Fruit fly (Drosophila melanogaster) whole organism: Measurements from ENCODE around the gene dop.

ENCODE experiments used
- CG8478 ChIP-seq: fragments of >200 bp; optimal IDR thresholded peaks from 2 replicates; lab custom pipeline; 2018; ENCODE audit warnings: inconsistent platforms
- Dll ChIP-seq: fragments of >200 bp; optimal IDR thresholded peaks from 2 replicates; lab custom pipeline; 2017
- EcR ChIP-seq, 2 experiments: fragments of >200 bp; optimal IDR thresholded peaks; 2 replicates each; lab custom pipeline; 2017; ENCODE audit warnings: missing biosample characterization in 2 of 2, missing genetic modification characterization in 2 of 2, missing genetic modification reagents in 2 of 2
- pan ChIP-seq: fragments of >200 bp; optimal IDR thresholded peaks from 2 replicates; lab custom pipeline; 2017
- psq ChIP-seq: fragments of >200 bp; optimal IDR thresholded peaks from 2 replicates; lab custom pipeline; 2017
- usp ChIP-seq: fragments of >200 bp; optimal IDR thresholded peaks from 2 replicates; lab custom pipeline; 2017; ENCODE audit warnings: missing biosample characterization, missing genetic modification characterization, mixed read lengths

Gene dop

dm6 chr3L:15589746-15590145, 23.9 kb downstream of the dop start:
- TF ChIP-seq EcR (GFP tag; optimal IDR thresholded peaks at IDR 0.05; lab: Kevin White, UChicago), result no peak
- no peak for TF ChIP-seq Dll (lab: Kevin White, UChicago)
- no peak for TF ChIP-seq psq (lab: Kevin White, UChicago)
- no peak for TF ChIP-seq pan (lab: Kevin White, UChicago)
- no peak for TF ChIP-seq CG8478 (lab: Kevin White, UChicago)
- TF ChIP-seq usp (GFP tag; lab: Kevin White, UChicago), result no peak

dm6 chr3L:15590803-15591597, 25.2 kb downstream of the dop start:
- TF ChIP-seq EcR (GFP tag; optimal IDR thresholded peaks at IDR 0.05; lab: Kevin White, UChicago) (no peak), CG8478 (lab: Kevin White, UChicago) (no peak), pan (lab: Kevin White, UChicago) (no peak), Dll (lab: Kevin White, UChicago) (no peak), usp (GFP tag; lab: Kevin White, UChicago) (no peak), psq (lab: Kevin White, UChicago) (no peak)

dm6 chr3L:15592536-15593260, 26.9 kb downstream of the dop start:
- TF ChIP-seq pan (lab: Kevin White, UChicago) (no peak), Dll (lab: Kevin White, UChicago) (no peak), CG8478 (lab: Kevin White, UChicago) (no peak), EcR (GFP tag; optimal IDR thresholded peaks at IDR 0.05; lab: Kevin White, UChicago) (no peak), usp (GFP tag; lab: Kevin White, UChicago) (no peak), psq (lab: Kevin White, UChicago) (no peak)

dm6 chr3L:15593399-15593798, 27.6 kb downstream of the dop start:
- TF ChIP-seq CG8478 (lab: Kevin White, UChicago) (no peak), Dll (lab: Kevin White, UChicago) (no peak), EcR (GFP tag; optimal IDR thresholded peaks at IDR 0.05; lab: Kevin White, UChicago) (no peak), psq (lab: Kevin White, UChicago) (no peak), pan (lab: Kevin White, UChicago) (no peak), usp (GFP tag; lab: Kevin White, UChicago) (no peak)

- TF ChIP-seq EcR (GFP tag; optimal IDR thresholded peaks at IDR 0.05; lab: Kevin White, UChicago) (no peak), pan (lab: Kevin White, UChicago) (peak; percentile 1)
Measured at dm6 chr3L:15594093-15594653, 28.4 kb downstream of the dop start.

dm6 chr3L:15595175-15595724, 29.4 kb downstream of the dop start:
- TF ChIP-seq psq (lab: Kevin White, UChicago) (no peak), EcR (GFP tag; optimal IDR thresholded peaks at IDR 0.05; lab: Kevin White, UChicago) (no peak), pan (lab: Kevin White, UChicago) (no peak), CG8478 (lab: Kevin White, UChicago) (no peak)

- TF ChIP-seq usp (GFP tag; lab: Kevin White, UChicago) (no peak), pan (lab: Kevin White, UChicago) (no peak), psq (lab: Kevin White, UChicago) (no peak), EcR (GFP tag; optimal IDR thresholded peaks at IDR 0.05; lab: Kevin White, UChicago) (no peak), CG8478 (lab: Kevin White, UChicago) (no peak), Dll (lab: Kevin White, UChicago) (no peak)
Measured at dm6 chr3L:15595980-15596379, 30.2 kb downstream of the dop start.

dm6 chr3L:15597037-15597785, 31.4 kb downstream of the dop start:
- no peak for TF ChIP-seq usp (GFP tag; lab: Kevin White, UChicago)
- no peak for TF ChIP-seq pan (lab: Kevin White, UChicago)
- no peak for TF ChIP-seq CG8478 (lab: Kevin White, UChicago)
- TF ChIP-seq psq (lab: Kevin White, UChicago), result no peak
- TF ChIP-seq Dll (lab: Kevin White, UChicago), result no peak
- TF ChIP-seq EcR (GFP tag; optimal IDR thresholded peaks at IDR 0.05; lab: Kevin White, UChicago), result no peak

- no peak for TF ChIP-seq psq (lab: Kevin White, UChicago)
- no peak for TF ChIP-seq usp (GFP tag; lab: Kevin White, UChicago)
- TF ChIP-seq CG8478 (lab: Kevin White, UChicago), result no peak
- TF ChIP-seq Dll (lab: Kevin White, UChicago), result no peak
- no peak for TF ChIP-seq pan (lab: Kevin White, UChicago)
- no peak for TF ChIP-seq EcR (GFP tag; optimal IDR thresholded peaks at IDR 0.05; lab: Kevin White, UChicago)
Measured at dm6 chr3L:15597945-15598344, 32.1 kb downstream of the dop start.

- TF ChIP-seq usp (GFP tag; lab: Kevin White, UChicago), result no peak
- TF ChIP-seq EcR (GFP tag; optimal IDR thresholded peaks at IDR 0.05; lab: Kevin White, UChicago), result no peak
- no peak for TF ChIP-seq Dll (lab: Kevin White, UChicago)
- no peak for TF ChIP-seq CG8478 (lab: Kevin White, UChicago)
- no peak for TF ChIP-seq psq (lab: Kevin White, UChicago)
- TF ChIP-seq pan (lab: Kevin White, UChicago), result no peak
Measured at dm6 chr3L:15599190-15599589, 33.4 kb downstream of the dop start.
